Fruit fly (Drosophila melanogaster): ENCODE results near the gene SF2.

dm6 chr3R:16389117-16389516 is 47.3 kb upstream of the SF2 start:
- no peak for TF ChIP-seq CG13624 (GFP tag; optimal IDR thresholded peaks at IDR 0.05)
- no peak for TF ChIP-seq slou (GFP tag; optimal IDR thresholded peaks at IDR 0.05)
- no peak for TF ChIP-seq salm (tag; optimal IDR thresholded peaks at IDR 0.05)
- no peak for TF ChIP-seq scrt (GFP tag; optimal IDR thresholded peaks at IDR 0.05)
- no peak for TF ChIP-seq Bteb2 (GFP tag; optimal IDR thresholded peaks at IDR 0.05)
- no peak for TF ChIP-seq Fer3 (tag; optimal IDR thresholded peaks at IDR 0.05)
- no peak for TF ChIP-seq tin (GFP tag; optimal IDR thresholded peaks at IDR 0.05)
